Worm (Caenorhabditis elegans): ENCODE results near the gene rabs-5.
"Not testable (repeated sequence)": the region's sequence is repeated elsewhere in the genome, so short reads cannot be mapped to it uniquely, and the experiment has no call there.

The rabs-5 gene

DNA sequence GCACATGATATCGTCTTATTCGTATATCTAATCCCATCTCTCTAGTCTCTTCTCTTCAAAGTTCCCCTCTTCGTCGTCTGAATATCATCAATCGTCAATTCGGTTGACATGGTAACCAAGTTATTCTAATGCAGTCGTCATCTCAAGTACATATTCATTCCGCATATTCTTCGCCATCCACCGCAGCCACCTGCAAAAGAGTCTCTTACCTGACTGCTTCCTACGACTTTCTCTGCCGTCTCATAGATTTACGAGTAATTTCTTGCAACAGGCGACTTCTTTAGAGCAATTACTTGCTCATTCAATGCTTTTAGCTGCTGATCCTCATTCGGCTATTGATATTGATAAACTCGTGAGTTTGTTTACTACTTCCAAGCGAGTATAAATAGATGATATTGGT, 20.0 kb upstream of the rabs-5 start:
- TF ChIP-seq ceh-82 (tag; optimal IDR thresholded peaks at IDR 0.05) (no peak), alr-1 (tag; optimal IDR thresholded peaks at IDR 0.05) (no peak), nhr-237 (tag; optimal IDR thresholded peaks at IDR 0.05) (no peak), unc-39 (tag; optimal IDR thresholded peaks at IDR 0.05) (no peak), dmd-4 (tag; optimal IDR thresholded peaks at IDR 0.05) (no peak), lin-13 (GFP tag; optimal IDR thresholded peaks at IDR 0.05) (no peak), C34F6.9 (tag; optimal IDR thresholded peaks at IDR 0.05) (no peak), ceh-16 (tag; optimal IDR thresholded peaks at IDR 0.05) (no peak), R02D3.7 (tag; optimal IDR thresholded peaks at IDR 0.05) (no peak), aly-2 (tag; optimal IDR thresholded peaks at IDR 0.05) (no peak), gmeb-1 (tag; optimal IDR thresholded peaks at IDR 0.05) (no peak), crh-2 (tag; optimal IDR thresholded peaks at IDR 0.05) (no peak), nhr-6 (tag; optimal IDR thresholded peaks at IDR 0.05) (no peak), blmp-1 (tag; optimal IDR thresholded peaks at IDR 0.05; ENCODE audit: insufficient read depth) (no peak)

DNA sequence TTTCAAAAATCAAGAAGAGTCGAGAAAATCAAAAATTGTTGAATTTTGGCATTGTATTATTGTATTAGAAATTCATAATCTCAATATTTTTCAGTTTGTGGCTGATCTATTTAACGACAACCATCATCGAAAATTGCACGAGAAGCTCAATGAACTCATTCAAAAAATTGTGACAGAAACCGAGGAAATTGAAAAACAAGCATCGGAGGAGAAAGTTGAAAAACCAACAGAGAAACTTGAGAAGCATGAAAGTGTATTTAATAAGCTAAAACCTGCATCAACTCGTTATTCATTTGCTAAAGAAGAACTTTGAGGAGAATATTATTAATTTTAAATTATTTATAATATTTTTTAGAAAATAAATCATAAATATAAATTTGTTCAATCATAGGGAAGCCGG, 19.5 kb upstream of the rabs-5 start, which contains the start of gene ceph-41:
ceph-41 (plus strand) TSS at position 301 of the 400 bp plus-strand sequence.
- TF ChIP-seq unc-39 (tag; optimal IDR thresholded peaks at IDR 0.05) (no peak), C34F6.9 (tag; optimal IDR thresholded peaks at IDR 0.05) (no peak), ZK546.5 (tag; optimal IDR thresholded peaks at IDR 0.05) (no peak), elt-3 (tag; optimal IDR thresholded peaks at IDR 0.05) (no peak), skn-1 (tag; optimal IDR thresholded peaks at IDR 0.05) (no peak), ztf-4 (tag; optimal IDR thresholded peaks at IDR 0.05) (no peak), sem-4 (tag; optimal IDR thresholded peaks at IDR 0.05) (no peak), ztf-1 (GFP tag; conservative IDR thresholded peaks at IDR 0.05) (no peak), F13H6.1 (tag; optimal IDR thresholded peaks at IDR 0.05) (no peak), nhr-6 (tag; optimal IDR thresholded peaks at IDR 0.05) (no peak), blmp-1 (tag; optimal IDR thresholded peaks at IDR 0.05; ENCODE audit: insufficient read depth) (no peak), lsy-2 (tag; optimal IDR thresholded peaks at IDR 0.05) (no peak), alr-1 (tag; optimal IDR thresholded peaks at IDR 0.05) (no peak), nhr-21 (tag; optimal IDR thresholded peaks at IDR 0.05) (no peak), nhr-12 (tag; optimal IDR thresholded peaks at IDR 0.05) (no peak), snpc-4 (tag; optimal IDR thresholded peaks at IDR 0.05) (no peak)

DNA sequence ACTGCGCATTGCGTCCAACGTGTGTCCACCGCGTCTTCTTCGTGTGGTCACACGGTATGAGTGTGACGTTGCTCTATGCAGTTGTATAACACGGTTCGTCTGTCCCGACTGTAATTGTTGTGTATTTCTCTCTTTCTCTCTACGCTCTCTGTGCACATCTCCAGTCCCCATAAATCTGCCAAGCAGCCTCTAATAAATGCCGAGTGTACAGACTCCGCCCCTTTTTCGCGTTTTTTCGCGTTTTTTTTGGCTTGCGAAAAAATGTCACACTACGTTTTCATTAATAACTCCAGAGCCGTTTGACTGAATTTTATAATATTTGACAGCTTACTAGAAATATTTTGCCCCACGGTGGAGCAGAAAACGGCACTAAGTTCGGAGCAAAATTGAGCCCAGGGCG, 14.9 kb upstream of the rabs-5 start, which contains the start of gene erp-44.3:
erp-44.3 (plus strand) TSS at position 301 of the 400 bp plus-strand sequence.
- TF ChIP-seq mdl-1, zag-1, C34F6.9 (tag; optimal IDR thresholded peaks at IDR 0.05): not testable (repeated sequence)

ce11 chrIV:8118790-8119189, 11.4 kb upstream of the rabs-5 start, which contains the start of gene F42G8.8:
Gene F42G8.8 (plus strand): TSS chrIV:8119090.
- no peak for TF ChIP-seq snpc-4 (tag; optimal IDR thresholded peaks at IDR 0.05)
- TF ChIP-seq aly-2 (tag; optimal IDR thresholded peaks at IDR 0.05): no peak
- TF ChIP-seq sma-3 (GFP tag; optimal IDR thresholded peaks at IDR 0.05): no peak
- TF ChIP-seq unc-55 (GFP tag; optimal IDR thresholded peaks at IDR 0.05): no peak
- TF ChIP-seq F13H6.1 (tag; optimal IDR thresholded peaks at IDR 0.05): no peak
- no peak for TF ChIP-seq lin-13 (GFP tag; optimal IDR thresholded peaks at IDR 0.05)
- no peak for TF ChIP-seq mab-5 (tag; optimal IDR thresholded peaks at IDR 0.05)
- TF ChIP-seq elt-3 (tag; optimal IDR thresholded peaks at IDR 0.05): no peak
- no peak for TF ChIP-seq nhr-12 (tag; optimal IDR thresholded peaks at IDR 0.05)
- TF ChIP-seq egl-27 (tag; optimal IDR thresholded peaks at IDR 0.05): no peak
- no peak for TF ChIP-seq ceh-16 (tag; optimal IDR thresholded peaks at IDR 0.05)
- TF ChIP-seq nhr-77 (tag; optimal IDR thresholded peaks at IDR 0.05): no peak
- TF ChIP-seq zag-1 (tag; optimal IDR thresholded peaks at IDR 0.05): no peak
- TF ChIP-seq crh-2 (tag; optimal IDR thresholded peaks at IDR 0.05): no peak
- no peak for TF ChIP-seq nhr-6 (tag; optimal IDR thresholded peaks at IDR 0.05)

ce11 chrIV:8115462-8115861, 8.1 kb upstream of the rabs-5 start, which contains the start of gene irld-8:
Gene irld-8 (plus strand): TSS chrIV:8115762.
- TF ChIP-seq nhr-237 (tag; optimal IDR thresholded peaks at IDR 0.05): no peak
- no peak for TF ChIP-seq sma-3 (GFP tag; optimal IDR thresholded peaks at IDR 0.05)
- TF ChIP-seq aly-2 (tag; optimal IDR thresholded peaks at IDR 0.05): no peak
- no peak for TF ChIP-seq fos-1 (tag; optimal IDR thresholded peaks at IDR 0.05)
- no peak for TF ChIP-seq sem-4 (tag; optimal IDR thresholded peaks at IDR 0.05)
- TF ChIP-seq nhr-77 (tag; optimal IDR thresholded peaks at IDR 0.05): no peak
- TF ChIP-seq snpc-4 (tag; optimal IDR thresholded peaks at IDR 0.05): no peak
- TF ChIP-seq nhr-23 (tag; optimal IDR thresholded peaks at IDR 0.05): no peak
- no peak for TF ChIP-seq Y55F3AM.14 (GFP tag; optimal IDR thresholded peaks at IDR 0.05)
- no peak for TF ChIP-seq mab-5 (tag; optimal IDR thresholded peaks at IDR 0.05)
- TF ChIP-seq nhr-129 (tag; optimal IDR thresholded peaks at IDR 0.05): no peak
- TF ChIP-seq lin-39 (tag; optimal IDR thresholded peaks at IDR 0.05): no peak
- TF ChIP-seq gmeb-1 (tag; optimal IDR thresholded peaks at IDR 0.05): no peak
- no peak for TF ChIP-seq nhr-21 (tag; optimal IDR thresholded peaks at IDR 0.05)
- no peak for TF ChIP-seq alr-1 (tag; optimal IDR thresholded peaks at IDR 0.05)
- no peak for TF ChIP-seq unc-62 (GFP tag; optimal IDR thresholded peaks at IDR 0.05)
- no peak for TF ChIP-seq nhr-6 (tag; optimal IDR thresholded peaks at IDR 0.05)
- no peak for TF ChIP-seq F13H6.1 (tag; optimal IDR thresholded peaks at IDR 0.05)
- no peak for TF ChIP-seq ceh-82 (tag; optimal IDR thresholded peaks at IDR 0.05)
- no peak for TF ChIP-seq ztf-11 (tag; optimal IDR thresholded peaks at IDR 0.05)
